Fruit fly (Drosophila melanogaster) whole organism, prepupa: ENCODE measurements around the gene drongo.
A peak's percentile ranks its signal among the peaks of the same experiment; 100 is the strongest.

ENCODE experiments used
- Blimp-1 ChIP-seq: fragments of 200-800 bp; sonication (Bioruptor generic); optimal IDR thresholded peaks from 3 replicates; lab custom pipeline; 2017; ENCODE audit warnings: missing biosample characterization, missing genetic modification characterization, mild to moderate bottlenecking, moderate library complexity, missing genetic modification reagents
- CG10631 ChIP-seq: fragments of 200-800 bp; sonication (Bioruptor generic); optimal IDR thresholded peaks from 2 replicates; lab custom pipeline; 2016; ENCODE audit warnings: missing biosample characterization, missing genetic modification characterization
- CG11294 ChIP-seq: fragments of 200-800 bp; sonication (Bioruptor generic); IDR thresholded peaks from 2 replicates; pipeline ENCODE4 v1.3.6; 2022; ENCODE audit warnings: missing biosample characterization, missing genetic modification characterization
- CG11762 ChIP-seq: fragments of 200-800 bp; sonication (Bioruptor generic); optimal IDR thresholded peaks from 3 replicates; lab custom pipeline; 2016; ENCODE audit warnings: missing biosample characterization, missing genetic modification characterization; ENCODE audit not compliant: insufficient read depth
- CG11902 ChIP-seq: fragments of 200-800 bp; sonication (Bioruptor generic); optimal IDR thresholded peaks from 3 replicates; lab custom pipeline; 2016; ENCODE audit warnings: missing biosample characterization, missing genetic modification characterization
- CG15336 ChIP-seq: fragments of 200-800 bp; sonication (Bioruptor generic); IDR thresholded peaks from 2 replicates; pipeline ENCODE4 v1.3.6; 2022; ENCODE audit warnings: missing biosample characterization, missing genetic modification characterization
- CG1621 ChIP-seq: fragments of 200-800 bp; sonication (Bioruptor generic); optimal IDR thresholded peaks from 3 replicates; lab custom pipeline; 2018; ENCODE audit warnings: missing biosample characterization, mild to moderate bottlenecking, missing genetic modification characterization
- CG16779 ChIP-seq: fragments of 200-800 bp; sonication (Bioruptor generic); optimal IDR thresholded peaks from 3 replicates; lab custom pipeline; 2017; ENCODE audit warnings: missing biosample characterization, mild to moderate bottlenecking, missing genetic modification characterization
- CG3032 ChIP-seq: fragments of 200-800 bp; optimal IDR thresholded peaks from 2 replicates; lab custom pipeline; 2019; ENCODE audit warnings: missing biosample characterization, mild to moderate bottlenecking, missing genetic modification characterization, moderate library complexity
- CG3919 ChIP-seq: fragments of 200-800 bp; sonication (Bioruptor generic); optimal IDR thresholded peaks from 3 replicates; lab custom pipeline; 2016; ENCODE audit warnings: missing biosample characterization, missing genetic modification characterization
- CG4318 ChIP-seq: fragments of 200-800 bp; sonication (Bioruptor generic); optimal IDR thresholded peaks from 3 replicates; lab custom pipeline; 2017; ENCODE audit warnings: missing biosample characterization, mild to moderate bottlenecking, missing genetic modification characterization
- CG6276 ChIP-seq: fragments of 200-800 bp; sonication (Bioruptor generic); optimal IDR thresholded peaks from 2 replicates; lab custom pipeline; 2017; ENCODE audit warnings: missing biosample characterization, mild to moderate bottlenecking, missing genetic modification characterization
- CG6792 ChIP-seq: fragments of 200-800 bp; sonication (Bioruptor generic); optimal IDR thresholded peaks from 3 replicates; lab custom pipeline; 2016; ENCODE audit warnings: missing biosample characterization, missing genetic modification characterization
- CG6808 ChIP-seq: fragments of 200-800 bp; sonication (Bioruptor generic); optimal IDR thresholded peaks from 3 replicates; lab custom pipeline; 2017; ENCODE audit warnings: missing biosample characterization, missing genetic modification characterization, mild to moderate bottlenecking, moderate library complexity, missing genetic modification reagents
- CG8319 ChIP-seq: fragments of 200-800 bp; sonication (Bioruptor generic); optimal IDR thresholded peaks from 3 replicates; lab custom pipeline; 2016; ENCODE audit warnings: missing biosample characterization, missing genetic modification characterization
- CG8632 ChIP-seq: fragments of 200-800 bp; sonication (Bioruptor generic); optimal IDR thresholded peaks from 3 replicates; lab custom pipeline; 2016; ENCODE audit warnings: missing biosample characterization, missing genetic modification characterization
- CG9139 ChIP-seq: fragments of 200-800 bp; sonication (Bioruptor generic); optimal IDR thresholded peaks from 3 replicates; lab custom pipeline; 2017; ENCODE audit warnings: missing biosample characterization, mild to moderate bottlenecking, missing genetic modification characterization
- Eip75B ChIP-seq: fragments of 200-800 bp; sonication (Bioruptor generic); optimal IDR thresholded peaks from 3 replicates; lab custom pipeline; 2016; ENCODE audit warnings: missing biosample characterization, missing genetic modification characterization
- Eip78C ChIP-seq: fragments of 200-800 bp; sonication (Bioruptor generic); peaks from one replicate; lab custom pipeline; 2016; ENCODE audit warnings: missing biosample characterization, missing genetic modification characterization
- Eip93F ChIP-seq: fragments of 200-800 bp; sonication (Bioruptor generic); optimal IDR thresholded peaks from 2 replicates; lab custom pipeline; 2016; ENCODE audit warnings: missing biosample characterization, mild to moderate bottlenecking, missing genetic modification characterization
- Ets21C ChIP-seq: fragments of 200-800 bp; sonication (Bioruptor generic); optimal IDR thresholded peaks from 3 replicates; lab custom pipeline; 2016; ENCODE audit warnings: missing biosample characterization, missing genetic modification characterization
- Ets96B ChIP-seq: fragments of 200-800 bp; optimal IDR thresholded peaks from 2 replicates; lab custom pipeline; 2019; ENCODE audit warnings: missing biosample characterization, mild to moderate bottlenecking, missing genetic modification characterization, moderate library complexity
- Gug ChIP-seq: fragments of 200-800 bp; sonication (Bioruptor generic); IDR thresholded peaks from 2 replicates; pipeline ENCODE4 v1.3.6; 2022; ENCODE audit warnings: missing biosample characterization, missing genetic modification characterization
- Hr38 ChIP-seq: sonication (Bioruptor generic); optimal IDR thresholded peaks from 2 replicates; lab custom pipeline; 2016; ENCODE audit warnings: missing biosample characterization, missing genetic modification characterization
- Hr39 ChIP-seq: fragments of 200-800 bp; sonication (Bioruptor generic); optimal IDR thresholded peaks from 2 replicates; lab custom pipeline; 2016; ENCODE audit warnings: missing biosample characterization, missing genetic modification characterization
- OdsH ChIP-seq: fragments of 200-800 bp; sonication (Bioruptor generic); optimal IDR thresholded peaks from 3 replicates; lab custom pipeline; 2016; ENCODE audit warnings: missing biosample characterization, missing genetic modification characterization
- Sox102F ChIP-seq: fragments of 200-800 bp; sonication (Bioruptor generic); optimal IDR thresholded peaks from 2 replicates; lab custom pipeline; 2016; ENCODE audit warnings: missing biosample characterization, mild to moderate bottlenecking, missing genetic modification characterization
- Sox14 ChIP-seq: fragments of 200-800 bp; sonication (Bioruptor generic); optimal IDR thresholded peaks from 3 replicates; lab custom pipeline; 2016; ENCODE audit warnings: missing biosample characterization, missing genetic modification characterization
- Sox15 ChIP-seq: fragments of 200-800 bp; sonication (Bioruptor generic); optimal IDR thresholded peaks from 3 replicates; lab custom pipeline; 2016; ENCODE audit warnings: missing biosample characterization, missing genetic modification characterization
- achi ChIP-seq: fragments of 200-800 bp; sonication (Bioruptor generic); optimal IDR thresholded peaks from 3 replicates; lab custom pipeline; 2016; ENCODE audit warnings: missing biosample characterization, missing genetic modification characterization
- cyc ChIP-seq: fragments of 200-800 bp; sonication (Bioruptor generic); optimal IDR thresholded peaks from 3 replicates; lab custom pipeline; 2016; ENCODE audit warnings: missing biosample characterization, missing genetic modification characterization
- dac ChIP-seq: fragments of 200-800 bp; sonication (Bioruptor generic); optimal IDR thresholded peaks from 2 replicates; lab custom pipeline; 2017; ENCODE audit warnings: missing biosample characterization, mild to moderate bottlenecking, missing genetic modification characterization
- esn ChIP-seq: fragments of 200-800 bp; sonication (Bioruptor generic); optimal IDR thresholded peaks from 2 replicates; lab custom pipeline; 2016; ENCODE audit warnings: missing biosample characterization, mild to moderate bottlenecking, missing genetic modification characterization, moderate library complexity
- fd59A ChIP-seq: fragments of 200-800 bp; sonication (Bioruptor generic); optimal IDR thresholded peaks from 2 replicates; lab custom pipeline; 2017; ENCODE audit warnings: missing biosample characterization, mild to moderate bottlenecking, missing genetic modification characterization, missing genetic modification reagents
- fd85E ChIP-seq: fragments of 200-800 bp; sonication (Bioruptor generic); optimal IDR thresholded peaks from 3 replicates; lab custom pipeline; 2016; ENCODE audit warnings: missing biosample characterization, missing genetic modification characterization
- fkh ChIP-seq: fragments of 200-800 bp; sonication (Bioruptor generic); optimal IDR thresholded peaks from 3 replicates; lab custom pipeline; 2017; ENCODE audit warnings: missing biosample characterization, mild to moderate bottlenecking, missing genetic modification characterization, moderate library complexity
- lz ChIP-seq: fragments of 200-800 bp; sonication (Bioruptor generic); optimal IDR thresholded peaks from 3 replicates; lab custom pipeline; 2016; ENCODE audit warnings: missing biosample characterization, missing genetic modification characterization
- net ChIP-seq: fragments of 200-800 bp; sonication (Bioruptor generic); optimal IDR thresholded peaks from 3 replicates; lab custom pipeline; 2016; ENCODE audit warnings: missing biosample characterization, missing genetic modification characterization
- pdm3 ChIP-seq: fragments of 200-800 bp; sonication (Bioruptor generic); optimal IDR thresholded peaks from 3 replicates; lab custom pipeline; 2016; ENCODE audit warnings: missing biosample characterization, missing genetic modification characterization
- salr ChIP-seq, 2 experiments: fragments of 200-800 bp; sonication (Bioruptor generic); optimal IDR thresholded peaks; 3 replicates each; lab custom pipeline; 2016 to 2018; ENCODE audit warnings: missing biosample characterization in 2 of 2, missing genetic modification characterization in 2 of 2, mild to moderate bottlenecking in 1 of 2
- spab ChIP-seq: fragments of 200-800 bp; sonication (Bioruptor generic); optimal IDR thresholded peaks from 2 replicates; lab custom pipeline; 2017; ENCODE audit warnings: missing biosample characterization, mild to moderate bottlenecking, missing genetic modification characterization, missing genetic modification reagents
- ss ChIP-seq, 2 experiments: fragments of 200-800 bp; sonication (Bioruptor generic); optimal IDR thresholded peaks; 2 replicates in 1 of 2; 3 replicates in 1 of 2; lab custom pipeline; 2017 to 2018; ENCODE audit warnings: mild to moderate bottlenecking in 2 of 2, missing biosample characterization in 2 of 2, missing genetic modification characterization in 2 of 2, moderate library complexity in 1 of 2
- svp ChIP-seq: fragments of 200-800 bp; sonication (Bioruptor generic); peaks from one replicate; lab custom pipeline; 2016; ENCODE audit warnings: missing biosample characterization, missing genetic modification characterization
- topi ChIP-seq: fragments of 200-800 bp; sonication (Bioruptor generic); optimal IDR thresholded peaks from 3 replicates; lab custom pipeline; 2016; ENCODE audit warnings: missing biosample characterization, missing genetic modification characterization
- vri ChIP-seq: fragments of 200-800 bp; sonication (Bioruptor generic); optimal IDR thresholded peaks from 3 replicates; lab custom pipeline; 2016; ENCODE audit warnings: missing biosample characterization, mild to moderate bottlenecking, missing genetic modification characterization

The drongo gene

dm6 chr2L:857897-858517 lies 7.1 kb upstream of the drongo start (continued):
- TF ChIP-seq esn (peak; percentile 57), pdm3 (GFP tag; lab: Kevin White, UChicago) (peak; percentile 39), Sox14 (GFP tag; lab: Kevin White, UChicago) (peak; percentile 24), Eip78C (GFP tag; lab: Kevin White, UChicago) (peak; percentile 38), topi (GFP tag; lab: Kevin White, UChicago) (no peak), CG16779 (peak; percentile 8), Gug (GFP tag; lab: Robert Waterston, UW) (no peak), Sox102F (peak; percentile 29), CG11902 (GFP tag; lab: Kevin White, UChicago) (no peak), lz (GFP tag; lab: Kevin White, UChicago) (no peak), svp (GFP tag; lab: Kevin White, UChicago) (peak; percentile 60), CG3919 (GFP tag; lab: Kevin White, UChicago) (peak; percentile 11)

DNA sequence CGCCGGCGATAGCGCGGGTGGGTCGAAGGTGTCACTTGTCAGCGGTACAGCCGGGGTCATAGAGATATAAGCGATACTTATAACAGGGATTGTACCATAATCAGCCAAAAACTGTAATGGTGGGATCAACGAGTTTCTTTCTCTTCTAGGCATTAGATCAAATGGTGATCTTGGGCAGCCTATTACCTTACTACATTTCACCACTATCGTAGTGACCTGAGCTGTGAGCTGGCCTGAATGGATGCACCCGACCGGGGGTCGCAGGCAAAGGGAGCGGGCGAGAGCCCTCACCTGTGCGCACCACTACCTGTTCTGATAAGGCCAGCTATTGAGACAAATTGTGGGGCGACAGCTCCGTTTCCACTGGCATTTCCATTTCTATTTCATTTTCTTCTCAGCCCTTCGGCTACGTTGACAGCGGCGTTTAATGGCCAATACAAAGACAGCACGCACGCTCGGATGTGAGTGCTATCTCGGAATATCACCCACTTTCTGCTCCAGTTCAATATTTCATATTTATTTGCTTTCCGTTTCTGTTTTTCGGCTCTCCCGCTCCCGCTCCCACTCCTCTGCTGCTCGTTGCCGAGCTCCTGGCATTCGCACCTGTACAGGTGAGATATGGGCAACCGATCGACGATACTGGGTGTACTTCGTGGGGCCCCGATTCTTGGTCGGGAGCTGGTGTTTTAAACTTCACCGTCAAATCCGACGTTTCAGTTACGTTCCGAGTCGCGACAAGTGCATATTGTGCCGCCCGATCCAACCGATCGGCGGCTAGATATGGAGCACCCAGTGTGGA lies 6.0 kb upstream of the drongo start:
- TF ChIP-seq pdm3 (GFP tag; lab: Kevin White, UChicago), result peak; percentile 54
- TF ChIP-seq Sox15 (GFP tag; lab: Kevin White, UChicago), result peak; percentile 17
- no peak for TF ChIP-seq CG11762 (GFP tag; lab: Kevin White, UChicago)
- TF ChIP-seq Hr39 (GFP tag; lab: Kevin White, UChicago), result peak; percentile 40
- peak; percentile 24 for TF ChIP-seq CG6792 (GFP tag; lab: Kevin White, UChicago)
- TF ChIP-seq CG6276, result peak; percentile 24
- TF ChIP-seq Ets96B (tag; lab: Kevin White, UChicago), result peak; percentile 36
- no peak for TF ChIP-seq dac (GFP tag; lab: Kevin White, UChicago)
- peak; percentile 23 for TF ChIP-seq CG10631 (GFP tag; lab: Kevin White, UChicago)
- peak; percentile 37 for TF ChIP-seq CG8632 (GFP tag; lab: Kevin White, UChicago)
- peak; percentile 4 for TF ChIP-seq CG8319 (GFP tag; lab: Kevin White, UChicago)
- peak; percentile 16 for TF ChIP-seq cyc (GFP tag; lab: Kevin White, UChicago)
- no peak for TF ChIP-seq CG4318 (GFP tag; lab: Kevin White, UChicago)
- TF ChIP-seq CG11902 (GFP tag; lab: Kevin White, UChicago), result peak; percentile 47
- TF ChIP-seq lz (GFP tag; lab: Kevin White, UChicago), result peak; percentile 1
- no peak for TF ChIP-seq CG11294 (GFP tag; lab: Robert Waterston, UW)
- TF ChIP-seq fkh, result peak; percentile 20
- TF ChIP-seq net (GFP tag; lab: Kevin White, UChicago), result peak; percentile 5
- TF ChIP-seq CG16779, result no peak
- no peak for TF ChIP-seq Eip93F
- peak; percentile 81 for TF ChIP-seq Eip78C (GFP tag; lab: Kevin White, UChicago)
- TF ChIP-seq fd85E (GFP tag; lab: Kevin White, UChicago), result no peak
- TF ChIP-seq svp (GFP tag; lab: Kevin White, UChicago), result peak; percentile 91
- TF ChIP-seq Gug (GFP tag; lab: Robert Waterston, UW), result peak; percentile 29; the same call in 1 of the 2 replicates
- TF ChIP-seq OdsH (GFP tag; lab: Kevin White, UChicago), result peak; percentile 17
- TF ChIP-seq CG1621 (tag; lab: Kevin White, UChicago), result peak; percentile 12
- TF ChIP-seq Sox14 (GFP tag; lab: Kevin White, UChicago), result peak; percentile 16
- TF ChIP-seq Ets21C, result no peak
- TF ChIP-seq ss (GFP tag; optimal IDR thresholded peaks at IDR 0.05; lab: Kevin White, UChicago), result no peak
- TF ChIP-seq topi (GFP tag; lab: Kevin White, UChicago), result peak; percentile 28
- TF ChIP-seq fd59A (GFP tag; lab: Kevin White, UChicago), result no peak
- no peak for TF ChIP-seq CG3032 (tag; lab: Kevin White, UChicago)
- TF ChIP-seq vri (GFP tag; lab: Kevin White, UChicago), result no peak
- no peak for TF ChIP-seq spab (GFP tag; lab: Kevin White, UChicago)
- TF ChIP-seq CG6808 (GFP tag; lab: Kevin White, UChicago), result no peak
- TF ChIP-seq esn, result peak; percentile 28
- TF ChIP-seq Blimp-1 (GFP tag; lab: Kevin White, UChicago), result no peak
- no peak for TF ChIP-seq Hr38 (GFP tag; lab: Kevin White, UChicago)
- TF ChIP-seq Eip75B, result peak; percentile 26
- 0 out of 2 replicates have a peak, but pooled peaks have one; percentile 35 for TF ChIP-seq CG15336 (GFP tag; lab: Robert Waterston, UW)
- peak; percentile 37 for TF ChIP-seq achi (GFP tag; lab: Kevin White, UChicago)
- no peak for TF ChIP-seq salr (GFP tag; optimal IDR thresholded peaks at IDR 0.05; lab: Kevin White, UChicago)
- TF ChIP-seq CG9139 (GFP tag; lab: Kevin White, UChicago), result no peak
- peak; percentile 47 for TF ChIP-seq CG3919 (GFP tag; lab: Kevin White, UChicago)
